Worm (Caenorhabditis elegans) whole organism, L4 larva: ENCODE data around the gene nspc-18.

Experiments used
- F49E8.2 ChIP-seq: sonication (generic microtip); optimal IDR thresholded peaks from 2 replicates; lab custom pipeline; 2016; ENCODE audit warnings: missing compliant biosample characterization, mild to moderate bottlenecking, missing genetic modification characterization, borderline replicate concordance
- R02D3.7 ChIP-seq: fragments of 150-350 bp; sonication (generic microtip); optimal IDR thresholded peaks from 3 replicates; lab custom pipeline; 2014; ENCODE audit warnings: missing biosample characterization, missing genetic modification characterization
- Y48G9A.11 ChIP-seq: fragments of 200-800 bp; sonication (Bioruptor generic); IDR thresholded peaks from 2 replicates; pipeline ENCODE4 v1.3.6; 2022; ENCODE audit warnings: missing genetic modification reagents, missing genetic modification characterization, missing compliant biosample characterization
- Y75B8A.6 ChIP-seq: fragments of 200-800 bp; sonication (Bioruptor generic); IDR thresholded peaks from 2 replicates; pipeline ENCODE4 v1.3.6; 2022; ENCODE audit warnings: missing genetic modification reagents, missing genetic modification characterization, missing compliant biosample characterization
- ZK546.5 ChIP-seq, 2 experiments: sonication (generic microtip); optimal IDR thresholded peaks; 2 replicates each; lab custom pipeline; 2017; ENCODE audit warnings: missing biosample characterization in 2 of 2, missing genetic modification characterization in 2 of 2
- aha-1 ChIP-seq: fragments of 150-350 bp; peaks from one replicate; lab custom pipeline; 2014; ENCODE audit warnings: missing biosample characterization, missing genetic modification characterization
- aly-2 ChIP-seq: sonication (generic microtip); optimal IDR thresholded peaks from 2 replicates; lab custom pipeline; 2018; ENCODE audit warnings: missing biosample characterization, missing genetic modification characterization
- ama-1 ChIP-seq: fragments of 150-350 bp; optimal IDR thresholded peaks from 2 replicates; lab custom pipeline; 2014; ENCODE audit warnings: inconsistent platforms, mixed read lengths
- ceh-20 ChIP-seq: fragments of 200-800 bp; sonication (Bioruptor generic); IDR thresholded peaks from 2 replicates; pipeline ENCODE4 v1.3.6; 2022; ENCODE audit warnings: missing genetic modification reagents, missing genetic modification characterization, missing compliant biosample characterization
- ceh-32 ChIP-seq: sonication (generic microtip); optimal IDR thresholded peaks from 2 replicates; lab custom pipeline; 2016; ENCODE audit warnings: mild to moderate bottlenecking, missing genetic modification characterization, missing compliant biosample characterization; ENCODE audit not compliant: poor library complexity
- ceh-44 ChIP-seq: fragments of 200-800 bp; sonication (Bioruptor generic); IDR thresholded peaks from 2 replicates; pipeline ENCODE4 v1.3.6; 2022; ENCODE audit warnings: missing genetic modification reagents, missing genetic modification characterization, missing compliant biosample characterization
- ceh-82 ChIP-seq: sonication (generic microtip); optimal IDR thresholded peaks from 2 replicates; lab custom pipeline; 2017; ENCODE audit warnings: missing biosample characterization, missing genetic modification characterization
- daf-12 ChIP-seq: fragments of 150-350 bp; optimal IDR thresholded peaks from 2 replicates; lab custom pipeline; 2014; ENCODE audit warnings: missing biosample characterization, missing genetic modification reagents, missing genetic modification characterization
- daf-16 ChIP-seq, 3 experiments: sonication (generic microtip); optimal IDR thresholded peaks; 2 replicates each; lab custom pipeline; 2016 to 2017; ENCODE audit warnings: missing genetic modification characterization in 3 of 3, missing genetic modification reagents in 3 of 3, mild to moderate bottlenecking in 2 of 3, missing compliant biosample characterization in 2 of 3, missing biosample characterization in 1 of 3, moderate library complexity in 1 of 3
- daf-19 ChIP-seq: fragments of 200-800 bp; sonication (Bioruptor generic); conservative IDR thresholded peaks from 2 replicates; pipeline ENCODE4 v1.3.6; 2022; ENCODE audit warnings: missing genetic modification characterization, missing compliant biosample characterization
- dmd-8 ChIP-seq: fragments of 200-800 bp; sonication (Bioruptor generic); IDR thresholded peaks from 2 replicates; pipeline ENCODE4 v1.3.6; 2022; ENCODE audit warnings: missing genetic modification characterization, missing compliant biosample characterization
- dmd-9 ChIP-seq: fragments of 200-800 bp; sonication (Bioruptor generic); IDR thresholded peaks from 2 replicates; pipeline ENCODE4 v1.3.6; 2022; ENCODE audit warnings: missing genetic modification reagents, missing genetic modification characterization, missing compliant biosample characterization
- dpl-1 ChIP-seq: fragments of 150-350 bp; optimal IDR thresholded peaks from 2 replicates; lab custom pipeline; 2014; ENCODE audit warnings: missing biosample characterization, missing genetic modification reagents, missing genetic modification characterization
- dve-1 ChIP-seq: sonication (generic microtip); optimal IDR thresholded peaks from 2 replicates; lab custom pipeline; 2017; ENCODE audit warnings: antibody characterized with exemption, mild to moderate bottlenecking, missing genetic modification characterization, missing compliant biosample characterization; ENCODE audit not compliant: insufficient read depth
- egl-27 ChIP-seq: sonication (generic microtip); optimal IDR thresholded peaks from 3 replicates; lab custom pipeline; 2017; ENCODE audit warnings: missing biosample characterization, missing genetic modification reagents, missing genetic modification characterization
- fkh-10 ChIP-seq: fragments of 150-350 bp; optimal IDR thresholded peaks from 2 replicates; lab custom pipeline; 2014; ENCODE audit warnings: missing biosample characterization, missing genetic modification reagents, missing genetic modification characterization
- fos-1 ChIP-seq: fragments of 150-350 bp; optimal IDR thresholded peaks from 2 replicates; lab custom pipeline; 2014; ENCODE audit warnings: missing biosample characterization, missing genetic modification characterization
- gei-8 ChIP-seq: fragments of 200-800 bp; sonication (Bioruptor generic); optimal IDR thresholded peaks from 2 replicates; lab custom pipeline; 2018; ENCODE audit warnings: mild to moderate bottlenecking, missing genetic modification characterization, missing compliant biosample characterization
- hif-1 ChIP-seq, 2 experiments: sonication (generic microtip); optimal IDR thresholded peaks; 2 replicates each; lab custom pipeline; 2016 to 2017; ENCODE audit warnings: missing compliant biosample characterization in 2 of 2, missing genetic modification characterization in 2 of 2, missing genetic modification reagents in 2 of 2, missing genotype in 2 of 2, mild to moderate bottlenecking in 1 of 2
- hmg-1.1 ChIP-seq: fragments of 200-800 bp; sonication (Bioruptor generic); IDR thresholded peaks from 2 replicates; pipeline ENCODE4 v1.3.6; 2022; ENCODE audit warnings: missing genetic modification reagents, missing genetic modification characterization, missing compliant biosample characterization
- lin-1 ChIP-seq: fragments of 200-800 bp; sonication (Bioruptor generic); IDR thresholded peaks from 2 replicates; pipeline ENCODE4 v1.3.6; 2022; ENCODE audit warnings: missing genetic modification reagents, missing genetic modification characterization, missing compliant biosample characterization
- lin-13 ChIP-seq: fragments of 150-350 bp; optimal IDR thresholded peaks from 2 replicates; lab custom pipeline; 2014; ENCODE audit warnings: missing biosample characterization, missing genetic modification reagents, missing genetic modification characterization
- lin-38 ChIP-seq: fragments of 200-800 bp; sonication (Bioruptor generic); IDR thresholded peaks from 2 replicates; pipeline ENCODE4 v1.3.6; 2022; ENCODE audit warnings: missing genetic modification reagents, missing genetic modification characterization, missing compliant biosample characterization
- mep-1 ChIP-seq: fragments of 150-350 bp; sonication (generic microtip); optimal IDR thresholded peaks from 3 replicates; lab custom pipeline; 2014; ENCODE audit warnings: missing biosample characterization, missing genetic modification characterization
- mes-2 ChIP-seq: sonication (generic microtip); optimal IDR thresholded peaks from 2 replicates; lab custom pipeline; 2016; ENCODE audit warnings: missing genotype, mild to moderate bottlenecking, missing genetic modification characterization, missing compliant biosample characterization; ENCODE audit not compliant: poor library complexity, severe bottlenecking
- mxl-3 ChIP-seq: fragments of 200-800 bp; sonication (Bioruptor generic); optimal IDR thresholded peaks from 2 replicates; lab custom pipeline; 2018; ENCODE audit warnings: mild to moderate bottlenecking, missing genetic modification characterization, missing compliant biosample characterization
- nhr-102 ChIP-seq: sonication (generic microtip); optimal IDR thresholded peaks from 2 replicates; lab custom pipeline; 2016; ENCODE audit warnings: mild to moderate bottlenecking, missing genetic modification characterization, moderate library complexity, missing compliant biosample characterization
- nhr-111 ChIP-seq: fragments of 200-800 bp; sonication (Bioruptor generic); optimal IDR thresholded peaks from 2 replicates; lab custom pipeline; 2018; ENCODE audit warnings: mild to moderate bottlenecking, missing genetic modification characterization, missing compliant biosample characterization
- nhr-237 ChIP-seq: sonication (generic microtip); optimal IDR thresholded peaks from 2 replicates; lab custom pipeline; 2017; ENCODE audit warnings: missing biosample characterization, missing genetic modification characterization
- nhr-28 ChIP-seq: fragments of 150-350 bp; optimal IDR thresholded peaks from 2 replicates; lab custom pipeline; 2014; ENCODE audit warnings: missing biosample characterization, missing genetic modification characterization
- nhr-41 ChIP-seq: fragments of 200-800 bp; sonication (Bioruptor generic); IDR thresholded peaks from 2 replicates; pipeline ENCODE4 v1.3.6; 2022; ENCODE audit warnings: missing genetic modification reagents, missing genetic modification characterization, missing compliant biosample characterization
- nhr-76 ChIP-seq: fragments of 150-350 bp; optimal IDR thresholded peaks from 2 replicates; lab custom pipeline; 2014; ENCODE audit warnings: missing biosample characterization, missing genetic modification characterization
- pha-4 ChIP-seq, 2 experiments: fragments of 150-350 bp in 1 of 2; fragments of 200-800 bp in 1 of 2; sonication (Bioruptor generic) in 1 of 2; IDR thresholded peaks in 1 of 2; optimal IDR thresholded peaks in 1 of 2; 2 replicates each; pipeline versions ENCODE4 v1.3.6 to Lab custom; 2014 to 2022; ENCODE audit warnings: missing genetic modification characterization in 2 of 2, missing genetic modification reagents in 2 of 2, missing biosample characterization in 1 of 2, missing compliant biosample characterization in 1 of 2
- php-3 ChIP-seq: fragments of 200-800 bp; sonication (Bioruptor generic); IDR thresholded peaks from 2 replicates; pipeline ENCODE4 v1.3.6; 2022; ENCODE audit warnings: missing genetic modification reagents, missing genetic modification characterization, missing compliant biosample characterization
- pqm-1 ChIP-seq: sonication (generic microtip); optimal IDR thresholded peaks from 2 replicates; lab custom pipeline; 2017; ENCODE audit warnings: missing biosample characterization, missing genetic modification characterization
- rbr-2 ChIP-seq: sonication (generic microtip); optimal IDR thresholded peaks from 2 replicates; lab custom pipeline; 2016; ENCODE audit warnings: missing genotype, missing genetic modification characterization, missing compliant biosample characterization
- saeg-2 ChIP-seq: fragments of 200-800 bp; sonication (Bioruptor generic); IDR thresholded peaks from 2 replicates; pipeline ENCODE4 v1.3.6; 2022; ENCODE audit warnings: missing genetic modification reagents, missing genetic modification characterization, missing compliant biosample characterization
- set-16 ChIP-seq: fragments of 200-800 bp; sonication (Bioruptor generic); IDR thresholded peaks from 2 replicates; pipeline ENCODE4 v1.3.6; 2022; ENCODE audit warnings: missing genetic modification reagents, missing genetic modification characterization, missing compliant biosample characterization
- snpc-1.2 ChIP-seq: fragments of 200-800 bp; sonication (Bioruptor generic); IDR thresholded peaks from 2 replicates; pipeline ENCODE4 v1.3.6; 2022; ENCODE audit warnings: missing genetic modification reagents, missing genetic modification characterization, missing compliant biosample characterization
- snpc-4 ChIP-seq: fragments of 150-350 bp; optimal IDR thresholded peaks from 2 replicates; lab custom pipeline; 2014; ENCODE audit warnings: missing biosample characterization, missing genetic modification characterization
- tag-97 ChIP-seq: fragments of 200-800 bp; sonication (Bioruptor generic); IDR thresholded peaks from 2 replicates; pipeline ENCODE4 v1.3.6; 2022; ENCODE audit warnings: missing genetic modification characterization, missing compliant biosample characterization
- unc-130 ChIP-seq: sonication (generic microtip); optimal IDR thresholded peaks from 2 replicates; lab custom pipeline; 2016; ENCODE audit warnings: missing genetic modification reagents, missing genetic modification characterization, missing compliant biosample characterization
- zag-1 ChIP-seq: fragments of 150-350 bp; optimal IDR thresholded peaks from 2 replicates; lab custom pipeline; 2014; ENCODE audit warnings: missing biosample characterization, missing genetic modification characterization
- zip-2 ChIP-seq: fragments of 150-350 bp; optimal IDR thresholded peaks from 2 replicates; lab custom pipeline; 2014; ENCODE audit warnings: missing biosample characterization, missing genetic modification characterization

nspc-18 gene

ce11 chrX:14478743-14479428 lies 48.6 kb downstream of the nspc-18 start, which contains the start of gene M163.11 (continued):
- TF ChIP-seq dve-1 (tag; lab: Kevin White, UChicago) (peak; percentile 39), pqm-1 (tag; lab: Kevin White, UChicago) (no peak), egl-27 (tag; lab: Kevin White, UChicago) (no peak), nhr-102 (tag; lab: Kevin White, UChicago) (no peak), ama-1 (lab: Kevin White, UChicago) (no peak), nhr-28 (tag; lab: Kevin White, UChicago) (peak; percentile 24), ceh-32 (tag; lab: Kevin White, UChicago) (no peak), ZK546.5 (tag; optimal IDR thresholded peaks at IDR 0.05; lab: Kevin White, UChicago) (no peak), nhr-111 (GFP tag; lab: Kevin White, UChicago) (no peak), ceh-20 (GFP tag; lab: Robert Waterston, UW) (peak; percentile 54; the same call in 1 of the 2 replicates), mep-1 (peak; percentile 38), R02D3.7 (tag; lab: Kevin White, UChicago) (no peak), lin-1 (peak; percentile 72; the same call in 1 of the 2 replicates), pha-4 (GFP tag; IDR thresholded peaks at IDR 0.05; lab: Robert Waterston, UW) (peak; percentile 82), pha-4 (tag; optimal IDR thresholded peaks at IDR 0.05; lab: Kevin White, UChicago) (no peak), daf-16 (GFP tag; optimal IDR thresholded peaks at IDR 0.05; lab: Kevin White, UChicago) (peak in 1 of 2 experiments; percentile 72), daf-16 (tag; optimal IDR thresholded peaks at IDR 0.05; lab: Kevin White, UChicago) (peak; percentile 54), mes-2 (tag; lab: Kevin White, UChicago) (peak; percentile 68), ceh-44 (GFP tag; lab: Robert Waterston, UW) (peak; percentile 26; the same call in 1 of the 2 replicates), ceh-82 (tag; lab: Kevin White, UChicago) (no peak), unc-130 (no peak), snpc-1.2 (GFP tag; lab: Robert Waterston, UW) (peak; percentile 77), fkh-10 (GFP tag; lab: Kevin White, UChicago) (no peak), mxl-3 (peak; percentile 24), dmd-8 (GFP tag; lab: Robert Waterston, UW) (peak; percentile 80), fos-1 (no peak), gei-8 (GFP tag; lab: Kevin White, UChicago) (peak; percentile 23), lin-13 (GFP tag; lab: Kevin White, UChicago) (peak; percentile 27), lin-38 (GFP tag; lab: Robert Waterston, UW) (no peak; the same call in 1 of the 2 replicates), aha-1 (peak; percentile 12), zip-2 (peak; percentile 61), Y75B8A.6 (GFP tag; lab: Robert Waterston, UW) (no peak), dmd-9 (GFP tag; lab: Robert Waterston, UW) (no peak), daf-12 (no peak), Y48G9A.11 (GFP tag; lab: Robert Waterston, UW) (peak; percentile 55), set-16 (GFP tag; lab: Robert Waterston, UW) (no peak), nhr-237 (no peak), rbr-2 (no peak), snpc-4 (tag; lab: Kevin White, UChicago) (no peak), daf-19 (GFP tag; lab: Robert Waterston, UW) (0 out of 2 replicates have a peak, but pooled peaks have one; percentile 21), zag-1 (tag; lab: Kevin White, UChicago) (no peak), saeg-2 (GFP tag; lab: Robert Waterston, UW) (0 out of 2 replicates have a peak, but pooled peaks have one; percentile 62), dpl-1 (GFP tag; lab: Kevin White, UChicago) (no peak), nhr-41 (peak; percentile 73; the same call in 1 of the 2 replicates), php-3 (no peak), hmg-1.1 (GFP tag; lab: Robert Waterston, UW) (peak; percentile 24), F49E8.2 (tag; lab: Kevin White, UChicago) (peak; percentile 38), aly-2 (no peak), hif-1 (tag; optimal IDR thresholded peaks at IDR 0.05; lab: Kevin White, UChicago) (no peak), nhr-76 (no peak), tag-97 (no peak)
